Worm (Caenorhabditis elegans): ENCODE results near the gene F28B12.6.
A peak's percentile ranks its signal among the peaks of the same experiment; 100 is the strongest.

Gene F28B12.6

ce11 chrII:5911939-5912523, 28.6 kb upstream of the F28B12.6 start (continued):
- TF ChIP-seq Y48G9A.11 (GFP tag; IDR thresholded peaks at IDR 0.05) (no peak), nhr-28 (tag; optimal IDR thresholded peaks at IDR 0.05) (peak; percentile 93), nhr-6 (tag; optimal IDR thresholded peaks at IDR 0.05) (peak; percentile 47), mdl-1 (tag; optimal IDR thresholded peaks at IDR 0.05) (peak in 1 of 2 experiments; percentile 46), nhr-41 (GFP tag; IDR thresholded peaks at IDR 0.05) (no peak), F49E8.2 (tag; optimal IDR thresholded peaks at IDR 0.05; ENCODE audit: borderline replicate concordance) (no peak), T20F7.1 (GFP tag; optimal IDR thresholded peaks at IDR 0.05) (peak; percentile 56), dmd-6 (GFP tag; IDR thresholded peaks at IDR 0.05) (peak; percentile 90), arid-1 (GFP tag; conservative IDR thresholded peaks at IDR 0.05) (no peak), ceh-62 (tag; optimal IDR thresholded peaks at IDR 0.05) (no peak), mes-2 (tag; optimal IDR thresholded peaks at IDR 0.05; ENCODE audit: poor library complexity, severe bottlenecking) (peak; percentile 29), hlh-30 (tag; optimal IDR thresholded peaks at IDR 0.05; ENCODE audit: insufficient read depth) (peak; percentile 18), php-3 (GFP tag; IDR thresholded peaks at IDR 0.05) (no peak), tag-97 (GFP tag; IDR thresholded peaks at IDR 0.05) (no peak), snpc-1.2 (GFP tag; IDR thresholded peaks at IDR 0.05) (no peak), pqm-1 (tag; optimal IDR thresholded peaks at IDR 0.05) (peak; percentile 89), nhr-77 (tag; optimal IDR thresholded peaks at IDR 0.05) (peak; percentile 78), unc-62 (GFP tag; optimal IDR thresholded peaks at IDR 0.05 in 1 of 2) (peak in 1 of 2 experiments; percentile 86), unc-62 (tag; optimal IDR thresholded peaks at IDR 0.05) (no peak), nhr-48 (tag; optimal IDR thresholded peaks at IDR 0.05) (peak; percentile 36), aha-1 (tag) (peak; percentile 83), D1046.2 (GFP tag; IDR thresholded peaks at IDR 0.05) (no peak), nhr-25 (tag; optimal IDR thresholded peaks at IDR 0.05; ENCODE audit: borderline replicate concordance, insufficient read depth) (no peak), duxl-1 (tag; optimal IDR thresholded peaks at IDR 0.05; ENCODE audit: poor library complexity) (no peak), daf-16 (GFP tag; optimal IDR thresholded peaks at IDR 0.05) (peak in 1 of 2 experiments; percentile 16), daf-16 (tag; optimal IDR thresholded peaks at IDR 0.05) (peak; percentile 92), dve-1 (tag; optimal IDR thresholded peaks at IDR 0.05; ENCODE audit: insufficient read depth) (peak; percentile 88), lsy-2 (tag; optimal IDR thresholded peaks at IDR 0.05) (peak in 1 of 2 experiments; percentile 45), lin-13 (GFP tag; optimal IDR thresholded peaks at IDR 0.05) (peak; percentile 14)

ce11 chrII:5913897-5914296, 26.8 kb upstream of the F28B12.6 start:
- TF ChIP-seq lin-1 (GFP tag; IDR thresholded peaks at IDR 0.05) = no peak
- peak; percentile 43 for TF ChIP-seq nhr-77 (tag; optimal IDR thresholded peaks at IDR 0.05)
- TF ChIP-seq lin-29 (GFP tag; IDR thresholded peaks at IDR 0.05) = no peak
- no peak for TF ChIP-seq attf-4 (tag; optimal IDR thresholded peaks at IDR 0.05)
- TF ChIP-seq ama-1 (optimal IDR thresholded peaks at IDR 0.05) = no peak
- TF ChIP-seq daf-8 (GFP tag; IDR thresholded peaks at IDR 0.05) = no peak
- peak; percentile 11 for TF ChIP-seq pqm-1 (tag; optimal IDR thresholded peaks at IDR 0.05)
- TF ChIP-seq unc-130 (GFP tag; optimal IDR thresholded peaks at IDR 0.05) = no peak
- TF ChIP-seq mep-1 (tag; optimal IDR thresholded peaks at IDR 0.05) = peak; percentile 36
- no peak for TF ChIP-seq set-16 (GFP tag; IDR thresholded peaks at IDR 0.05)
- TF ChIP-seq Y5F2A.4 (GFP tag; optimal IDR thresholded peaks at IDR 0.05) = no peak
- no peak for TF ChIP-seq ceh-82 (tag; optimal IDR thresholded peaks at IDR 0.05)
- TF ChIP-seq nhr-28 (tag; optimal IDR thresholded peaks at IDR 0.05) = peak; percentile 83
- no peak for TF ChIP-seq ces-1 (GFP tag; optimal IDR thresholded peaks at IDR 0.05)
- TF ChIP-seq hlh-11 (tag; optimal IDR thresholded peaks at IDR 0.05) = peak; percentile 41
- peak; percentile 11 for TF ChIP-seq T20F7.1 (GFP tag; optimal IDR thresholded peaks at IDR 0.05)
- no peak for TF ChIP-seq nhr-41 (GFP tag; IDR thresholded peaks at IDR 0.05)
- TF ChIP-seq hmg-1.1 (GFP tag; IDR thresholded peaks at IDR 0.05) = no peak
- TF ChIP-seq F44E2.7 (GFP tag; IDR thresholded peaks at IDR 0.05) = no peak
- no peak for TF ChIP-seq nhr-102 (tag; optimal IDR thresholded peaks at IDR 0.05)
- no peak for TF ChIP-seq jun-1 (tag; optimal IDR thresholded peaks at IDR 0.05)
- TF ChIP-seq aha-1 (tag) = no peak
- no peak for TF ChIP-seq ceh-62 (tag; optimal IDR thresholded peaks at IDR 0.05)
- no peak for TF ChIP-seq saeg-2 (GFP tag; IDR thresholded peaks at IDR 0.05)
- no peak for TF ChIP-seq mdl-1 (tag; optimal IDR thresholded peaks at IDR 0.05)
- no peak for TF ChIP-seq php-3 (GFP tag; IDR thresholded peaks at IDR 0.05)
- no peak for TF ChIP-seq daf-16 (GFP tag; optimal IDR thresholded peaks at IDR 0.05)
- peak; percentile 34 for TF ChIP-seq daf-16 (tag; optimal IDR thresholded peaks at IDR 0.05)
- TF ChIP-seq nhr-10 (tag; optimal IDR thresholded peaks at IDR 0.05) = no peak
- no peak for TF ChIP-seq T26A8.4 (GFP tag; IDR thresholded peaks at IDR 0.05)
- TF ChIP-seq ZK546.5 (tag; optimal IDR thresholded peaks at IDR 0.05) = no peak
